Fruit fly (Drosophila melanogaster): ENCODE measurements around the gene Coq2.

Gene Coq2

DNA sequence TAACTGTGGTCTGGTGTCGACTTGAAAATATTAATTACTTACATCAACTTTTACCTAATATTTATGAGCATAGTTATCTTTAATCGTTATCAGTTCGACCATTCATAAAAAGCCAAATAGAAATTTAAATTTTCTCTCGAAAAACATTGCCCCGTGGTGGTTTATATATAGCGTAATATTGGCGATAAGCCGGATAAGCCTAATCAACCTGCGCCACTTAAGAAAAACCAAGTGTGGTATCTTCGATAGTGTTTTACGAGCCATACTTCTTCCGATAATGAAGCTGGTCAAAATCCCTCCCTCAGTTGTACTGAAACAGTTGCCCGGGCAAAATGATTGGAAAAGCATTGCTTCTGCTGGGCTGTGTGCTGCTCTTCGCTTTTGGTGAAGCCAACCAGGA, 24.3 kb downstream of the Coq2 start, which contains the start of gene CG31463:
CG31463 (plus strand) TSS at position 302 of the 400 bp plus-strand sequence.
- TF ChIP-seq bab1 (GFP tag; optimal IDR thresholded peaks at IDR 0.05) (no peak), CG7045 (GFP tag; optimal IDR thresholded peaks at IDR 0.05) (no peak), Crg-1 (GFP tag; optimal IDR thresholded peaks at IDR 0.05) (no peak), cic (GFP tag; optimal IDR thresholded peaks at IDR 0.05) (no peak)

DNA sequence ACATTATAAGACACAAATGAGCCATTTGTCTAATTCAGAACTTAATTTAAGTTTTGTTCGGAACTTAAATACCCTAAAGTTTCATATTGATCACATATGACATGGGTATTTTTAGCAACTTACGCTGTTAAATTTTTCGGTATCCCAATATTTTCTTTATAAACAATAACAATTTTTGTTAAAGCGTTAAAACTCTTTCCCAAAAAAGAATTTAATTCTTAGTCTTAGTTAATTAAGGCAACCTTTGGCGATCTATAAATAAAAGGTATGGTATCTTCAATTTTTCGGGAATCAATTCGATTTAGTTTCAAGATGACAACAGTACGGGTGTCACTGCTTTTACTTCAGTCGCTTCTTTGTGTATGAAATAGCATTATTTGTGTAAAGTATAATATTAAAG, 25.4 kb downstream of the Coq2 start, which contains the start of gene CG31464:
CG31464 (plus strand) TSS at position 301 of the 400 bp plus-strand sequence.
- TF ChIP-seq Mnt (GFP tag; optimal IDR thresholded peaks at IDR 0.05) (no peak), Hr96 (GFP tag; optimal IDR thresholded peaks at IDR 0.05) (no peak), cnc (optimal IDR thresholded peaks at IDR 0.05) (no peak), tj (GFP tag; optimal IDR thresholded peaks at IDR 0.05) (no peak), cic (GFP tag; optimal IDR thresholded peaks at IDR 0.05) (no peak), CG7045 (GFP tag; optimal IDR thresholded peaks at IDR 0.05) (no peak), Crg-1 (GFP tag; optimal IDR thresholded peaks at IDR 0.05) (no peak), CG33017 (tag; optimal IDR thresholded peaks at IDR 0.05) (no peak), CG1620 (GFP tag; optimal IDR thresholded peaks at IDR 0.05) (no peak), kay (GFP tag; ENCODE audit: borderline replicate concordance) (no peak), ovo (GFP tag; optimal IDR thresholded peaks at IDR 0.05) (no peak), CG11617 (GFP tag; optimal IDR thresholded peaks at IDR 0.05) (no peak), CG5204 (GFP tag; optimal IDR thresholded peaks at IDR 0.05) (no peak), CG12768 (GFP tag; optimal IDR thresholded peaks at IDR 0.05) (no peak), toe (GFP tag; optimal IDR thresholded peaks at IDR 0.05) (no peak), CG7101 (tag; optimal IDR thresholded peaks at IDR 0.05) (no peak), Clk (GFP tag; optimal IDR thresholded peaks at IDR 0.05) (no peak)

DNA sequence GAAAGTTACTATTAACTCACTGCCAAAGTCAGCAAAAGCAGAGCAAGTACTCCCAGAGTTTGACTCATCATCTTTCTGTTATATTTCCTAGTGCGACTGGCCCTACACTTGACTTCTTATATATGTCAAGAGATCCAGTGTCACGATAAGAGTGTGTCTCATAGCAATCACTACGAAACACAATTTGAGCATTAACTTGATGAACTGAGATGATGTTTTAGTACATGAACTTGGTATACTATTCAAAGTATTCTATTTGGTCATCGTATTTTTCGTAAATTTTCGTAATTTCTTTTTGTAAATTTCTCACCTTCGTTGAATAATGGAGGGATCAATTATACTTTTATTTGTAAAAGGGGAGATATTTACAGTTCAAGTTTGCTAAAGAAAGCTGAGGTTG, 25.9 kb downstream of the Coq2 start, which contains the start of gene CG11672:
CG11672 (minus strand) TSS at position 101 of the 400 bp plus-strand sequence.
- TF ChIP-seq cic (GFP tag; optimal IDR thresholded peaks at IDR 0.05) (no peak), Hr96 (GFP tag; optimal IDR thresholded peaks at IDR 0.05) (no peak), CG33017 (tag; optimal IDR thresholded peaks at IDR 0.05) (no peak), CG5204 (GFP tag; optimal IDR thresholded peaks at IDR 0.05) (no peak), tj (GFP tag; optimal IDR thresholded peaks at IDR 0.05) (no peak), CG12768 (GFP tag; optimal IDR thresholded peaks at IDR 0.05) (no peak), CG1620 (GFP tag; optimal IDR thresholded peaks at IDR 0.05) (no peak), toe (GFP tag; optimal IDR thresholded peaks at IDR 0.05) (no peak), CG11617 (GFP tag; optimal IDR thresholded peaks at IDR 0.05) (no peak), kay (GFP tag; ENCODE audit: borderline replicate concordance) (no peak), CG7101 (tag; optimal IDR thresholded peaks at IDR 0.05) (no peak)

DNA sequence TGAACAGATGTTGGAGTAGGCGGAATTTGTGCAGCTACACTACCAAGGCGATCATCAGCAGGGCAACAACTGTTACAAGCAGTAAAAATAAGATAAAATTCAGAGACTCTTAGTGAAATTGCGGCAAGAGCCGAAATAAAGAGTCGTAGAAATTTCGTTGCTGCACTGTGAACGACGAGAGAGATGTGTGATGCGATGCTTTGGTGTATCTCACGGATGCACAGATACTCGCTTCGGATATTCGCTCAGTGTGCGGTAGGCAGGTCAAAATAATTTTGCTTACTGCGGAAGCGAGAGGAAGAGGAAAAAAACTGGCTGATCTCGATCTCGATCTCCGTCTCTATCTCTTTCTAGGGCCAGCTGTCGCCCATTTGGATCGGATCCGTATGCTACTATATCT, 27.6 kb downstream of the Coq2 start:
- TF ChIP-seq cic (GFP tag; optimal IDR thresholded peaks at IDR 0.05) (no peak), Hr96 (GFP tag; optimal IDR thresholded peaks at IDR 0.05) (no peak), Clk (GFP tag; optimal IDR thresholded peaks at IDR 0.05) (no peak), CG1620 (GFP tag; optimal IDR thresholded peaks at IDR 0.05) (no peak), CG14711 (tag; optimal IDR thresholded peaks at IDR 0.05) (no peak)

DNA sequence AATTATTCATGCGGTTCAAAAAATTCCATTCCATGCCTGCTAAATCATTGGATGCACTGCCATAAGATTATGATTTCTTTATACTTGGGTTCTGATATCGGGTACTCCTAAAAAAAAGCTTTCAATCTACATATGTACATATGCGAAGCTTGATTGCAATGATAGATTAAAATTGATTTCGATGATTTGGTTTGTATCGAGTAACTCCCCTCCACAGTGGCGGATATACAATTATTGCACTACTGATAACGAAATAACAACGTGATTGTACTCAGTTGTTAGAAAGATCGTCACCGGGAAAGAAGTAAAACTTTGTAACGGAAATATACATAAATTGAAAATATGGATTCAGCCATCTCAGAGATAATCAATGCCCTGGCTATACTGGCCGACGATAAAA, 28.6 kb downstream of the Coq2 start, which contains the start of gene Nazo:
Nazo (plus strand) TSS at position 180 of the 400 bp plus-strand sequence.
- TF ChIP-seq Mnt (GFP tag; optimal IDR thresholded peaks at IDR 0.05) (no peak), CG12768 (GFP tag; optimal IDR thresholded peaks at IDR 0.05) (no peak), Hr96 (GFP tag; optimal IDR thresholded peaks at IDR 0.05) (no peak), ovo (GFP tag; optimal IDR thresholded peaks at IDR 0.05) (no peak), toe (GFP tag; optimal IDR thresholded peaks at IDR 0.05) (no peak)

DNA sequence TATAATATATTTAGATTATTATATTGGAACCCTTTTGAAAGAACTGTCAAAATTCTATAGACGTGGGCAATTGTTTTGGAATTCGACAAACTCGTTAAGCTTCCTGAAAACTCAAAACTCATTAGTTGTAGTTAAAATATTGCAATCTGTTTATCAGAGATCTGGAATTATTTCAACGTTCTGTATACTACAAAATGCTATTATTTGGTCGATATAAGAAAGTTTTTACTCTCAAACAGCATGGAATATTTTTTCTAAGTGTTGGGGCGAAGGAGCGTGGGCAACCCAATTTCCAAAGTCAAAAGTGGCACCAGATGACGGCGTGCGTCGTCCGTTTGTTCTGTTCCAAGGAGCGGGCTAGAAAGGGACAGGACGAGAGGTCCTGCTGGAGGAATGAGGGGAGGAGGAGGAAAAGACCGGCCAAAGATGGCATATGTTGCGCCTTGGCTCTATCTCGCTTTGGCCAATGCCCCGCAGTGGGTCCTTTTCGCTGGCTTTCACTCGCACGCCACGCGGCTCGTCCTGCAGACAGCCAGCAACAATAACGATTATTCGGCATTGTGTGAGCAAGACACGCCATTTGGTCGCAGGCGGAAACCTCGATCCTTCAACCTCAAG, 30.5 kb downstream of the Coq2 start:
- no peak for TF ChIP-seq pad (GFP tag; optimal IDR thresholded peaks at IDR 0.05)
- no peak for TF ChIP-seq CG33017 (tag; optimal IDR thresholded peaks at IDR 0.05)
- no peak for TF ChIP-seq Mnt (GFP tag; optimal IDR thresholded peaks at IDR 0.05)
- no peak for TF ChIP-seq cnc (optimal IDR thresholded peaks at IDR 0.05)
- TF ChIP-seq ovo (GFP tag; optimal IDR thresholded peaks at IDR 0.05), result no peak
- no peak for TF ChIP-seq CG14711 (tag; optimal IDR thresholded peaks at IDR 0.05)
- no peak for TF ChIP-seq CG1620 (GFP tag; optimal IDR thresholded peaks at IDR 0.05)
- no peak for TF ChIP-seq bab1 (GFP tag; optimal IDR thresholded peaks at IDR 0.05)

DNA sequence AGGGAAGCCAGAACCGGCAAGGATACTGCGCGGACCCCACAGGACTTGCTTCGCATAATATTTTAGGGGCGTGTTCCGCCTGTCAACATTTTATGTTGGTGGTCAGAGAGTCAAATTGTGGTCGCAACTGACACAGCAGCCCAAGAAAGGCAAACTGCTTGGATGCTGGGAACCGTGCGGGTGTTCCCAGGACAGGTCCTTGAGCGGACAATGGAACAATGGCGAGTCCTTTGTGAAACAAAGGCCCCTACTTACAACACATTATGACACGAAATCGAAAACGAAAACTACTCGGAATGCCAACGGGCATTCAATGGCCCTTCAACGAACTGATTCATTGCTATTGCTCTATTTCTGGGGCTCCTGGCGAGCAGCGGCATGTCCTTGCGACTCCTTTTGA, 32.1 kb downstream of the Coq2 start:
- TF ChIP-seq tj (GFP tag; optimal IDR thresholded peaks at IDR 0.05) (no peak), CG11617 (GFP tag; optimal IDR thresholded peaks at IDR 0.05) (no peak), Hr96 (GFP tag; optimal IDR thresholded peaks at IDR 0.05) (no peak), kay (GFP tag; ENCODE audit: borderline replicate concordance) (no peak), cic (GFP tag; optimal IDR thresholded peaks at IDR 0.05) (no peak), CG1620 (GFP tag; optimal IDR thresholded peaks at IDR 0.05) (no peak), CG12768 (GFP tag; optimal IDR thresholded peaks at IDR 0.05) (no peak), CG7101 (tag; optimal IDR thresholded peaks at IDR 0.05) (no peak), CG14711 (tag; optimal IDR thresholded peaks at IDR 0.05) (no peak), cnc (optimal IDR thresholded peaks at IDR 0.05) (no peak), pad (GFP tag; optimal IDR thresholded peaks at IDR 0.05) (no peak)

All from whole organism, adult.